Fruit fly (Drosophila melanogaster) whole organism, embryonic: Measurements from ENCODE around the gene Hacd2.
A peak's percentile ranks its signal among the peaks of the same experiment; 100 is the strongest.

Experiments
- Asciz ChIP-seq: fragments of 200-800 bp; sonication (Bioruptor generic); optimal IDR thresholded peaks from 2 replicates; lab custom pipeline; 2017; ENCODE audit warnings: missing biosample characterization, mild to moderate bottlenecking, missing genetic modification characterization, missing genetic modification reagents
- B-H2 ChIP-seq: fragments of 200-800 bp; sonication (Bioruptor generic); optimal IDR thresholded peaks from 2 replicates; lab custom pipeline; 2018; ENCODE audit warnings: missing biosample characterization, mild to moderate bottlenecking, missing genetic modification characterization
- BEAF-32 ChIP-seq: fragments of 200-800 bp; sonication (Bioruptor generic); optimal IDR thresholded peaks from 3 replicates; lab custom pipeline; 2017; ENCODE audit warnings: missing biosample characterization, missing genetic modification characterization, mild to moderate bottlenecking, moderate library complexity, missing genetic modification reagents
- CG10147 ChIP-seq: fragments of 200-800 bp; sonication (Bioruptor generic); optimal IDR thresholded peaks from 2 replicates; lab custom pipeline; 2019; ENCODE audit warnings: missing biosample characterization, mild to moderate bottlenecking, missing genetic modification characterization, moderate library complexity
- CG10543 ChIP-seq: fragments of 200-800 bp; sonication (Bioruptor generic); optimal IDR thresholded peaks from 3 replicates; lab custom pipeline; 2017; ENCODE audit warnings: missing biosample characterization, mild to moderate bottlenecking, missing genetic modification characterization, moderate library complexity
- CG1233 ChIP-seq: fragments of 200-800 bp; sonication (Bioruptor generic); optimal IDR thresholded peaks from 4 replicates; lab custom pipeline; 2018; ENCODE audit warnings: missing biosample characterization, mild to moderate bottlenecking, missing genetic modification characterization
- CG15514 ChIP-seq: fragments of 200-800 bp; sonication (Bioruptor generic); optimal IDR thresholded peaks from 3 replicates; lab custom pipeline; 2017; ENCODE audit warnings: missing biosample characterization, missing genetic modification characterization, mild to moderate bottlenecking, moderate library complexity, missing genetic modification reagents
- CG16813 ChIP-seq: fragments of 200-800 bp; sonication (Bioruptor generic); IDR thresholded peaks from 3 replicates; pipeline ENCODE4 v1.3.6; 2022; ENCODE audit warnings: missing biosample characterization, missing genetic modification characterization; ENCODE audit not compliant: partially characterized antibody
- CG17361 ChIP-seq: fragments of 200-800 bp; sonication (Bioruptor generic); IDR thresholded peaks from 3 replicates; pipeline ENCODE4 v1.3.6; 2022; ENCODE audit warnings: missing biosample characterization, missing genetic modification characterization
- CG18599 ChIP-seq: fragments of 200-800 bp; sonication (Bioruptor generic); optimal IDR thresholded peaks from 3 replicates; lab custom pipeline; 2017; ENCODE audit warnings: missing biosample characterization, missing genetic modification characterization, mild to moderate bottlenecking, moderate library complexity, missing genetic modification reagents
- CG30431 ChIP-seq: fragments of 200-800 bp; sonication (Bioruptor generic); optimal IDR thresholded peaks from 2 replicates; lab custom pipeline; 2017; ENCODE audit warnings: missing biosample characterization, missing genetic modification characterization
- CG34224 ChIP-seq: fragments of 200-800 bp; sonication (Bioruptor generic); IDR thresholded peaks from 3 replicates; pipeline ENCODE4 v1.3.6; 2022; ENCODE audit warnings: missing biosample characterization, missing genetic modification characterization; ENCODE audit not compliant: partially characterized antibody
- CG4328 ChIP-seq: fragments of 200-800 bp; sonication (Bioruptor generic); optimal IDR thresholded peaks from 3 replicates; lab custom pipeline; 2017; ENCODE audit warnings: missing biosample characterization, missing genetic modification reagents, missing genetic modification characterization
- CG43689 ChIP-seq: fragments of 200-800 bp; sonication (Bioruptor generic); IDR thresholded peaks from 2 replicates; pipeline ENCODE4 v1.3.6; 2022; ENCODE audit warnings: missing biosample characterization, missing genetic modification characterization
- CG4617 ChIP-seq: fragments of 200-800 bp; sonication (Bioruptor generic); optimal IDR thresholded peaks from 3 replicates; lab custom pipeline; 2016; ENCODE audit warnings: missing biosample characterization, missing genetic modification characterization, borderline replicate concordance
- CG4707 ChIP-seq: fragments of 200-800 bp; sonication (Bioruptor generic); optimal IDR thresholded peaks from 2 replicates; lab custom pipeline; 2018; ENCODE audit warnings: missing biosample characterization, mild to moderate bottlenecking, missing genetic modification characterization, moderate library complexity
- CG7839 ChIP-seq: fragments of 200-800 bp; sonication (Bioruptor generic); optimal IDR thresholded peaks from 3 replicates; lab custom pipeline; 2018; ENCODE audit warnings: missing biosample characterization, mild to moderate bottlenecking, missing genetic modification characterization, moderate library complexity
- CG7963 ChIP-seq: fragments of 200-800 bp; sonication (Bioruptor generic); IDR thresholded peaks from 3 replicates; pipeline ENCODE4 v1.3.6; 2022; ENCODE audit warnings: missing biosample characterization, missing genetic modification characterization; ENCODE audit not compliant: partially characterized antibody
- CG8765 ChIP-seq: fragments of 200-800 bp; sonication (Bioruptor generic); IDR thresholded peaks from 2 replicates; pipeline ENCODE4 v1.3.6; 2022; ENCODE audit warnings: missing biosample characterization, missing genetic modification characterization
- CG9437 ChIP-seq: fragments of 200-800 bp; sonication (Bioruptor generic); optimal IDR thresholded peaks from 2 replicates; lab custom pipeline; 2018; ENCODE audit warnings: missing biosample characterization, mild to moderate bottlenecking, missing genetic modification characterization
- CTCF ChIP-seq: fragments of 200-800 bp; sonication (Bioruptor generic); optimal IDR thresholded peaks from 2 replicates; lab custom pipeline; 2017; ENCODE audit warnings: missing biosample characterization, mild to moderate bottlenecking, missing genetic modification characterization, moderate library complexity
- Dip2 ChIP-seq: fragments of 200-800 bp; sonication (Bioruptor generic); IDR thresholded peaks from 2 replicates; pipeline ENCODE4 v1.3.6; 2022; ENCODE audit warnings: missing biosample characterization, missing genetic modification characterization
- Ets97D ChIP-seq: fragments of 200-800 bp; sonication (Bioruptor generic); optimal IDR thresholded peaks from 3 replicates; lab custom pipeline; 2016; ENCODE audit warnings: missing biosample characterization, missing genetic modification characterization
- Fer1 ChIP-seq: fragments of 200-800 bp; sonication (Bioruptor generic); optimal IDR thresholded peaks from 2 replicates; lab custom pipeline; 2017; ENCODE audit warnings: missing biosample characterization, mild to moderate bottlenecking, missing genetic modification characterization
- HLHmδ ChIP-seq: fragments of 200-800 bp; sonication (Bioruptor generic); optimal IDR thresholded peaks from 2 replicates; lab custom pipeline; 2018; ENCODE audit warnings: missing biosample characterization, mild to moderate bottlenecking, missing genetic modification characterization, moderate library complexity
- Hr51 ChIP-seq, 2 experiments: fragments of 200-800 bp; sonication (Bioruptor generic); optimal IDR thresholded peaks; 2 replicates in 1 of 2; 3 replicates in 1 of 2; lab custom pipeline; 2016 to 2018; ENCODE audit warnings: missing biosample characterization in 2 of 2, missing genetic modification characterization in 2 of 2, mild to moderate bottlenecking in 1 of 2, moderate library complexity in 1 of 2
- NC2β ChIP-seq: fragments of 200-800 bp; sonication (Bioruptor generic); optimal IDR thresholded peaks from 2 replicates; lab custom pipeline; 2016; ENCODE audit warnings: missing biosample characterization, missing genetic modification characterization
- NK7.1 ChIP-seq: fragments of 200-800 bp; sonication (Bioruptor generic); optimal IDR thresholded peaks from 3 replicates; lab custom pipeline; 2016; ENCODE audit warnings: missing biosample characterization, missing genetic modification characterization
- NfI ChIP-seq: fragments of 200-800 bp; sonication (Bioruptor generic); optimal IDR thresholded peaks from 3 replicates; lab custom pipeline; 2018; ENCODE audit warnings: missing biosample characterization, mild to moderate bottlenecking, missing genetic modification characterization, moderate library complexity
- Oaz ChIP-seq: fragments of 200-800 bp; sonication (Bioruptor generic); IDR thresholded peaks from 2 replicates; pipeline ENCODE4 v1.3.6; 2022; ENCODE audit warnings: missing biosample characterization, missing genetic modification characterization
- TFAM ChIP-seq: fragments of 200-800 bp; sonication (Bioruptor generic); optimal IDR thresholded peaks from 2 replicates; lab custom pipeline; 2017; ENCODE audit warnings: missing biosample characterization, missing genetic modification characterization, inconsistent platforms
- ab ChIP-seq: fragments of 200-800 bp; sonication (Bioruptor generic); optimal IDR thresholded peaks from 2 replicates; lab custom pipeline; 2016; ENCODE audit warnings: missing biosample characterization, missing genetic modification characterization
- az2 ChIP-seq: fragments of 200-800 bp; sonication (Bioruptor generic); optimal IDR thresholded peaks from 3 replicates; lab custom pipeline; 2016; ENCODE audit warnings: missing biosample characterization, missing genetic modification characterization
- br ChIP-seq: fragments of >200 bp; optimal IDR thresholded peaks from 2 replicates; lab custom pipeline; 2017
- dm ChIP-seq: fragments of 200-800 bp; sonication (Bioruptor generic); optimal IDR thresholded peaks from 3 replicates; lab custom pipeline; 2016; ENCODE audit warnings: missing biosample characterization, missing genetic modification characterization
- dmrt99B ChIP-seq: fragments of 200-800 bp; sonication (Bioruptor generic); optimal IDR thresholded peaks from 2 replicates; lab custom pipeline; 2018; ENCODE audit warnings: missing biosample characterization, mild to moderate bottlenecking, missing genetic modification characterization, moderate library complexity
- gt ChIP-seq: fragments of 200-800 bp; sonication (Bioruptor generic); IDR thresholded peaks from 2 replicates; pipeline ENCODE4 v1.3.6; 2022; ENCODE audit warnings: missing biosample characterization, missing genetic modification characterization
- jigr1 ChIP-seq: fragments of 200-800 bp; sonication (Bioruptor generic); IDR thresholded peaks from 3 replicates; pipeline ENCODE4 v1.3.6; 2022; ENCODE audit warnings: missing biosample characterization, missing genetic modification characterization
- nau ChIP-seq: fragments of 200-800 bp; sonication (Bioruptor generic); optimal IDR thresholded peaks from 3 replicates; lab custom pipeline; 2017; ENCODE audit warnings: missing biosample characterization, mild to moderate bottlenecking, missing genetic modification characterization, missing genetic modification reagents
- onecut ChIP-seq: fragments of 200-800 bp; sonication (Bioruptor generic); IDR thresholded peaks from 2 replicates; pipeline ENCODE4 v1.3.6; 2022; ENCODE audit warnings: missing biosample characterization, missing genetic modification characterization
- pb ChIP-seq: fragments of 200-800 bp; sonication (Bioruptor generic); optimal IDR thresholded peaks from 3 replicates; lab custom pipeline; 2016; ENCODE audit warnings: missing biosample characterization, missing genetic modification characterization
- prd ChIP-seq, 3 experiments: fragments of >200 bp in 2 of 3; fragments of 200-800 bp in 1 of 3; sonication (Bioruptor generic) in 1 of 3; optimal IDR thresholded peaks in 2 of 3; IDR thresholded peaks in 1 of 3; 2 replicates in 2 of 3; 3 replicates in 1 of 3; pipeline versions ENCODE4 v1.3.6 to Lab custom; 2017 to 2022; ENCODE audit warnings: missing biosample characterization in 1 of 3, missing genetic modification characterization in 1 of 3
- sens ChIP-seq: fragments of 200-800 bp; sonication (Bioruptor generic); peaks from one replicate; lab custom pipeline; 2016; ENCODE audit warnings: missing biosample characterization, missing genetic modification characterization
- sob ChIP-seq: fragments of 200-800 bp; sonication (Bioruptor generic); IDR thresholded peaks from 2 replicates; pipeline ENCODE4 v1.3.6; 2022; ENCODE audit warnings: missing biosample characterization, missing genetic modification characterization
- stwl ChIP-seq: fragments of 200-800 bp; sonication (Bioruptor generic); optimal IDR thresholded peaks from 3 replicates; lab custom pipeline; 2018; ENCODE audit warnings: missing biosample characterization, mild to moderate bottlenecking, missing genetic modification characterization, moderate library complexity
- tin ChIP-seq: fragments of 200-800 bp; sonication (Bioruptor generic); optimal IDR thresholded peaks from 3 replicates; lab custom pipeline; 2016; ENCODE audit warnings: missing biosample characterization, missing genetic modification characterization
- tll ChIP-seq, 2 experiments: fragments of 200-800 bp in 1 of 2; fragments of >200 bp in 1 of 2; sonication (Bioruptor generic) in 1 of 2; optimal IDR thresholded peaks; 2 replicates each; lab custom pipeline; 2017 to 2019; ENCODE audit warnings: missing biosample characterization in 2 of 2, missing genetic modification characterization in 2 of 2, mild to moderate bottlenecking in 1 of 2, moderate library complexity in 1 of 2
- wek ChIP-seq: fragments of 200-800 bp; sonication (Bioruptor generic); optimal IDR thresholded peaks from 3 replicates; lab custom pipeline; 2018; ENCODE audit warnings: missing biosample characterization, mild to moderate bottlenecking, missing genetic modification characterization, moderate library complexity
- zen ChIP-seq: fragments of 200-800 bp; sonication (Bioruptor generic); optimal IDR thresholded peaks from 3 replicates; lab custom pipeline; 2018; ENCODE audit warnings: missing biosample characterization, mild to moderate bottlenecking, missing genetic modification characterization, moderate library complexity

The Hacd2 gene

dm6 chr2L:13398614-13399161 lies 46.8 kb downstream of the Hacd2 start, which contains the start of the genes CG10859 and CG7110 (continued):
- peak; percentile 37 for TF ChIP-seq CG10147
- no peak for TF ChIP-seq CG34224 (GFP tag; lab: Robert Waterston, UW)
- TF ChIP-seq CG8765 (GFP tag; lab: Robert Waterston, UW): no peak
- TF ChIP-seq jigr1: no peak
- TF ChIP-seq NK7.1 (GFP tag; lab: Kevin White, UChicago): no peak
- TF ChIP-seq CG9437 (GFP tag; lab: Kevin White, UChicago): no peak
- TF ChIP-seq wek: peak; percentile 88
- peak; percentile 77 for TF ChIP-seq Fer1 (GFP tag; lab: Kevin White, UChicago)
- TF ChIP-seq NfI (GFP tag; lab: Kevin White, UChicago): peak; percentile 78
- peak; percentile 10 for TF ChIP-seq BEAF-32
- no peak for TF ChIP-seq tll (GFP tag; optimal IDR thresholded peaks at IDR 0.05; lab: Kevin White, UChicago)
- TF ChIP-seq CG4707 (GFP tag; lab: Kevin White, UChicago): peak; percentile 43
- TF ChIP-seq dmrt99B (tag; lab: Kevin White, UChicago): peak; percentile 38
- peak; percentile 63 for TF ChIP-seq B-H2
- no peak for TF ChIP-seq az2
- TF ChIP-seq CG7963: no peak
- TF ChIP-seq NC2β (GFP tag; lab: Kevin White, UChicago): peak; percentile 45
- TF ChIP-seq CG15514 (GFP tag; lab: Kevin White, UChicago): peak; percentile 76
- peak; percentile 52 for TF ChIP-seq onecut (GFP tag; lab: Robert Waterston, UW)
- TF ChIP-seq CG30431: no peak
- TF ChIP-seq CG1233 (GFP tag; lab: Kevin White, UChicago): peak; percentile 56
- peak; percentile 21 for TF ChIP-seq sens
- TF ChIP-seq CG7839: peak; percentile 40
- TF ChIP-seq gt (GFP tag; lab: Robert Waterston, UW): no peak
- peak; percentile 39 for TF ChIP-seq zen (tag; lab: Kevin White, UChicago)
- peak; percentile 38; the same call in 2 of the 3 replicates for TF ChIP-seq CG17361 (GFP tag; lab: Robert Waterston, UW)
- TF ChIP-seq Ets97D: peak; percentile 98
- TF ChIP-seq CG43689 (GFP tag; lab: Robert Waterston, UW): no peak
- no peak for TF ChIP-seq br
- TF ChIP-seq Oaz (GFP tag; lab: Robert Waterston, UW): 0 out of 2 replicates have a peak, but pooled peaks have one; percentile 32
- TF ChIP-seq Hr51 (GFP tag; optimal IDR thresholded peaks at IDR 0.05; lab: Kevin White, UChicago): peak in 1 of 2 experiments; percentile 46
- TF ChIP-seq CG4328 (GFP tag; lab: Kevin White, UChicago): peak; percentile 59
- no peak for TF ChIP-seq ab (GFP tag; lab: Kevin White, UChicago)
- TF ChIP-seq Dip2 (GFP tag; lab: Robert Waterston, UW): no peak
- peak; percentile 55 for TF ChIP-seq nau (GFP tag; lab: Kevin White, UChicago)
- TF ChIP-seq CG18599 (GFP tag; lab: Kevin White, UChicago): peak; percentile 43
- no peak for TF ChIP-seq CG16813 (GFP tag; lab: Robert Waterston, UW)
- peak; percentile 62 for TF ChIP-seq HLHmδ
- peak; percentile 87 for TF ChIP-seq stwl (tag; lab: Kevin White, UChicago)
- peak; percentile 59 for TF ChIP-seq Asciz (GFP tag; lab: Kevin White, UChicago)
- TF ChIP-seq TFAM: no peak
- no peak for TF ChIP-seq prd (optimal IDR thresholded peaks at IDR 0.05; lab: Kevin White, UChicago)
- no peak for TF ChIP-seq prd (GFP tag; IDR thresholded peaks at IDR 0.05; lab: Robert Waterston, UW)
- TF ChIP-seq sob: no peak
- TF ChIP-seq CG4617 (GFP tag; lab: Kevin White, UChicago): peak; percentile 14
- no peak for TF ChIP-seq CTCF (GFP tag; lab: Kevin White, UChicago)
- TF ChIP-seq tin (GFP tag; lab: Kevin White, UChicago): peak; percentile 11
- peak; percentile 27 for TF ChIP-seq pb (GFP tag; lab: Kevin White, UChicago)
- peak; percentile 60 for TF ChIP-seq dm (GFP tag; lab: Kevin White, UChicago)
- TF ChIP-seq CG10543 (GFP tag; lab: Kevin White, UChicago): peak; percentile 26
